Worm (Caenorhabditis elegans): ENCODE data around the gene uaf-1.

DNA sequence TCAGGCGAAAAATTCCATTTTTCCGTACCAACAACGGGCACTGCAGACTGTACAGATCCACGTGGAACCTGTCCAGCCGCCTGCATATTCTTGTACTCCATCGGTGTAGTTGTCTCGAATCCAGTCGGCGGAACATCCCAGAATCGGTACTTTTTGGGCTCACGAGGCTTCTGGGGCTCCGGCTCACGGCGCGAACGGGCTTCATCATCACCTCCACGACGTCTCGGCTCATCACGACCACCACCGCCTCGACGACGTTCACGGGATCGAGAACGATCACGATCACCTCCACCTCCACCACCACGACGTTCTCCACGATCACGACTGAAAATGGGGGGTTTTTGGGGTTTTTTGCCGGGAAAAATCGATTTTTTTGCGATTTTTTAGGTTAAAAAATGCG is 2.2 kb downstream of the uaf-1 start:
- TF ChIP-seq nhr-25 (tag; optimal IDR thresholded peaks at IDR 0.05; ENCODE audit: borderline replicate concordance, insufficient read depth) (no peak), lsy-2 (tag; optimal IDR thresholded peaks at IDR 0.05) (no peak), ama-1 (optimal IDR thresholded peaks at IDR 0.05) (no peak), skn-1 (tag; optimal IDR thresholded peaks at IDR 0.05) (no peak), ztf-7 (tag; optimal IDR thresholded peaks at IDR 0.05) (no peak), ZK337.2 (GFP tag; IDR thresholded peaks at IDR 0.05) (no peak), ces-1 (GFP tag; optimal IDR thresholded peaks at IDR 0.05) (no peak), F10B5.3 (tag; optimal IDR thresholded peaks at IDR 0.05) (no peak)

Measured in whole organism, L4 larva.